Worm (Caenorhabditis elegans): ENCODE data around the gene eif-3.D.

eif-3.D gene

ce11 chrIII:8985461-8985860 lies 14.1 kb upstream of the eif-3.D start:
- TF ChIP-seq drap-1 (GFP tag; optimal IDR thresholded peaks at IDR 0.05) (no peak), lin-13 (tag; optimal IDR thresholded peaks at IDR 0.05) (no peak), nhr-2 (tag; optimal IDR thresholded peaks at IDR 0.05) (no peak), unc-62 (GFP tag; optimal IDR thresholded peaks at IDR 0.05) (no peak), nhr-12 (tag; optimal IDR thresholded peaks at IDR 0.05) (no peak), tbx-8 (GFP tag; optimal IDR thresholded peaks at IDR 0.05) (no peak)

- TF ChIP-seq bed-3 (GFP tag; optimal IDR thresholded peaks at IDR 0.05) (no peak), unc-120 (tag; optimal IDR thresholded peaks at IDR 0.05; ENCODE audit: poor library complexity, severe bottlenecking) (peak; percentile 56), mab-5 (tag; optimal IDR thresholded peaks at IDR 0.05) (no peak), ham-2 (GFP tag; optimal IDR thresholded peaks at IDR 0.05) (no peak), mls-2 (tag; optimal IDR thresholded peaks at IDR 0.05) (peak; percentile 9), blmp-1 (tag; optimal IDR thresholded peaks at IDR 0.05) (no peak), nhr-237 (tag; optimal IDR thresholded peaks at IDR 0.05) (peak; percentile 6), unc-62 (GFP tag; optimal IDR thresholded peaks at IDR 0.05) (peak; percentile 79), mep-1 (tag; optimal IDR thresholded peaks at IDR 0.05) (peak; percentile 1), lin-32 (GFP tag; optimal IDR thresholded peaks at IDR 0.05) (peak; percentile 27), hlh-1 (tag; optimal IDR thresholded peaks at IDR 0.05) (peak; percentile 93), lsy-2 (tag; optimal IDR thresholded peaks at IDR 0.05) (no peak), ces-1 (GFP tag; optimal IDR thresholded peaks at IDR 0.05) (peak; percentile 86), ztf-11 (tag; optimal IDR thresholded peaks at IDR 0.05) (no peak)
Measured at ce11 chrIII:8984960-8985359, 13.6 kb upstream of the eif-3.D start.

ce11 chrIII:8984412-8984811 lies 13.0 kb upstream of the eif-3.D start:
- no peak for TF ChIP-seq elt-1 (tag; optimal IDR thresholded peaks at IDR 0.05; ENCODE audit: borderline replicate concordance, insufficient read depth)
- no peak for TF ChIP-seq sptf-1 (tag; optimal IDR thresholded peaks at IDR 0.05)
- no peak for TF ChIP-seq sem-2 (GFP tag; optimal IDR thresholded peaks at IDR 0.05)
- TF ChIP-seq mab-5 (tag; optimal IDR thresholded peaks at IDR 0.05): no peak
- no peak for TF ChIP-seq mls-2 (tag; optimal IDR thresholded peaks at IDR 0.05)
- no peak for TF ChIP-seq flh-1 (GFP tag; optimal IDR thresholded peaks at IDR 0.05)
- no peak for TF ChIP-seq ceh-83 (GFP tag; optimal IDR thresholded peaks at IDR 0.05)
- no peak for TF ChIP-seq blmp-1 (tag; optimal IDR thresholded peaks at IDR 0.05)
- TF ChIP-seq lsy-2 (tag; optimal IDR thresholded peaks at IDR 0.05): no peak
- no peak for TF ChIP-seq unc-39 (tag; optimal IDR thresholded peaks at IDR 0.05)
- TF ChIP-seq tbx-8 (GFP tag; optimal IDR thresholded peaks at IDR 0.05): no peak
- TF ChIP-seq bed-3 (GFP tag; optimal IDR thresholded peaks at IDR 0.05): no peak
- TF ChIP-seq unc-62 (GFP tag; optimal IDR thresholded peaks at IDR 0.05): no peak
- TF ChIP-seq cnd-1 (tag; optimal IDR thresholded peaks at IDR 0.05): no peak

- TF ChIP-seq snpc-4 (tag; optimal IDR thresholded peaks at IDR 0.05) (no peak), zip-8 (tag; optimal IDR thresholded peaks at IDR 0.05) (no peak), flh-1 (GFP tag; optimal IDR thresholded peaks at IDR 0.05) (no peak), unc-120 (tag; optimal IDR thresholded peaks at IDR 0.05; ENCODE audit: poor library complexity, severe bottlenecking) (no peak), pha-4 (tag; optimal IDR thresholded peaks at IDR 0.05) (no peak), lin-13 (tag; optimal IDR thresholded peaks at IDR 0.05) (no peak), mls-2 (tag; optimal IDR thresholded peaks at IDR 0.05) (no peak), nhr-76 (tag; optimal IDR thresholded peaks at IDR 0.05) (no peak), lsy-2 (tag; optimal IDR thresholded peaks at IDR 0.05) (no peak), ceh-83 (GFP tag; optimal IDR thresholded peaks at IDR 0.05) (no peak), ceh-43 (GFP tag; optimal IDR thresholded peaks at IDR 0.05) (no peak)
Measured at ce11 chrIII:8983811-8984210, 12.4 kb upstream of the eif-3.D start.

ce11 chrIII:8983135-8983534 lies 11.8 kb upstream of the eif-3.D start:
- TF ChIP-seq bed-3 (GFP tag; optimal IDR thresholded peaks at IDR 0.05) (no peak), pha-4 (tag; optimal IDR thresholded peaks at IDR 0.05) (no peak), ztf-11 (tag; optimal IDR thresholded peaks at IDR 0.05) (no peak), lin-13 (tag; optimal IDR thresholded peaks at IDR 0.05) (no peak), ceh-43 (GFP tag; optimal IDR thresholded peaks at IDR 0.05) (no peak), elt-1 (tag; optimal IDR thresholded peaks at IDR 0.05; ENCODE audit: borderline replicate concordance, insufficient read depth) (no peak), tbx-8 (GFP tag; optimal IDR thresholded peaks at IDR 0.05) (no peak), nhr-12 (tag; optimal IDR thresholded peaks at IDR 0.05) (no peak), nhr-237 (tag; optimal IDR thresholded peaks at IDR 0.05) (no peak), flh-1 (GFP tag; optimal IDR thresholded peaks at IDR 0.05) (no peak), ham-2 (GFP tag; optimal IDR thresholded peaks at IDR 0.05) (no peak), blmp-1 (tag; optimal IDR thresholded peaks at IDR 0.05) (no peak), drap-1 (GFP tag; optimal IDR thresholded peaks at IDR 0.05) (no peak), unc-120 (tag; optimal IDR thresholded peaks at IDR 0.05; ENCODE audit: poor library complexity, severe bottlenecking) (no peak), unc-39 (tag; optimal IDR thresholded peaks at IDR 0.05) (no peak), ces-1 (GFP tag; optimal IDR thresholded peaks at IDR 0.05) (no peak), ceh-39 (tag; optimal IDR thresholded peaks at IDR 0.05) (no peak)
